Fruit fly (Drosophila melanogaster): ENCODE measurements around the gene Sil1.

Gene Sil1

DNA sequence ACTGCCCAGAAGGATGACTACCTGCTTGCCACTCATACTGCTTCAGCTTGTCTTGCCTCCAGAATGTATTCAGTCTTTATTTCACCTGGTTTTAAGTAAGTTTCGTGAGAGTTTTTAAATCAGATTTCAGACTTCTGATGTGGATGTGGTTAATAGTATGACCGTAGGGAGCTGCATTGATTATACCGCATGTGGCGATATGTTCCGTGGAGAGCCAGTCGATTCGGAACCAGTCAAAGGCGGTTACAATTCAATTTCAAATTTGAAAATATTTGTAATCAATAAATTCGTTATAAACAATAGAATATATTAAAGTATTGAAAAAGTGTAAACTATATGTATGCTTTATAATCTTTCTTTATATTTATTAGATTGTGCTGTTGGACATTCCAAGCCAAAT, at the start of gene Sil1:
TSS of gene Sil1 (minus strand) at position 168 of the 400 bp plus-strand sequence.
- TF ChIP-seq EcR (GFP tag; optimal IDR thresholded peaks at IDR 0.05): no peak
- TF ChIP-seq Dll (optimal IDR thresholded peaks at IDR 0.05): no peak
- TF ChIP-seq psq (optimal IDR thresholded peaks at IDR 0.05): no peak
- TF ChIP-seq CG8478 (optimal IDR thresholded peaks at IDR 0.05): no peak
- TF ChIP-seq usp (GFP tag; optimal IDR thresholded peaks at IDR 0.05): no peak
- no peak for TF ChIP-seq pan (optimal IDR thresholded peaks at IDR 0.05)

- no peak for TF ChIP-seq Dll (optimal IDR thresholded peaks at IDR 0.05)
- TF ChIP-seq EcR (GFP tag; optimal IDR thresholded peaks at IDR 0.05): no peak
- TF ChIP-seq psq (optimal IDR thresholded peaks at IDR 0.05): no peak
- no peak for TF ChIP-seq pan (optimal IDR thresholded peaks at IDR 0.05)
- no peak for TF ChIP-seq usp (GFP tag; optimal IDR thresholded peaks at IDR 0.05)
- TF ChIP-seq CG8478 (optimal IDR thresholded peaks at IDR 0.05): no peak
Measured at dm6 chr3R:25283209-25283670, 47.9 kb upstream of the Sil1 start, which contains the start of gene CG31300. Gene CG31300, plus strand, starts transcription at chr3R:25283620.

DNA sequence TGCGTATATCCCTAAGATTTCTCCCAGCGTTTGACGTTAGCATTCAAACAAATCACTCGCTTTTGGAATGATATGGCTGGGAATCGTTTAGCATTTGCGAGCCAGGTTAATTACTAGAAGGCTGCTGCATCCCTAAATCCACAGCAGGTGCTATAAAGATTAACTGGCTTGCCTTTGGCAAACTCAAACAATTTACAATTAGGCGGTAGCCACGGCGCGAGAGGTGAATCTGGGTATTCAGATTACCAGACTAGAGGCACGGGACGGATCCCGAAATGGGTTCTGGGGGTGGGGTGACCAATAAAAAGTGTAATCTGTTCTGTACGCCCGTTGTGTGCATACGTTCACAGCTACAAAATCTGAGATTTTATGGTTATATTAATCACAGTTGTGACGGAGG, 45.8 kb upstream of the Sil1 start, which contains the start of gene CG11892:
TSS of gene CG11892 (plus strand) at position 384 of the 400 bp plus-strand sequence.
- no peak for TF ChIP-seq CG8478 (optimal IDR thresholded peaks at IDR 0.05)
- no peak for TF ChIP-seq Dll (optimal IDR thresholded peaks at IDR 0.05)
- TF ChIP-seq usp (GFP tag; optimal IDR thresholded peaks at IDR 0.05): no peak
- TF ChIP-seq pan (optimal IDR thresholded peaks at IDR 0.05): no peak
- TF ChIP-seq EcR (GFP tag; optimal IDR thresholded peaks at IDR 0.05): no peak
- TF ChIP-seq psq (optimal IDR thresholded peaks at IDR 0.05): no peak

- TF ChIP-seq EcR (GFP tag; optimal IDR thresholded peaks at IDR 0.05) (no peak), CG8478 (optimal IDR thresholded peaks at IDR 0.05) (no peak), usp (GFP tag; optimal IDR thresholded peaks at IDR 0.05) (no peak), pan (optimal IDR thresholded peaks at IDR 0.05) (no peak), Dll (optimal IDR thresholded peaks at IDR 0.05) (no peak), psq (optimal IDR thresholded peaks at IDR 0.05) (no peak)
Measured at dm6 chr3R:25279796-25280350, 44.5 kb upstream of the Sil1 start, which contains the start of gene CG10514. Gene CG10514, minus strand, starts transcription at chr3R:25279846.

- TF ChIP-seq Dll (optimal IDR thresholded peaks at IDR 0.05) (no peak), psq (optimal IDR thresholded peaks at IDR 0.05) (no peak), EcR (GFP tag; optimal IDR thresholded peaks at IDR 0.05) (no peak), pan (optimal IDR thresholded peaks at IDR 0.05) (no peak)
Measured at dm6 chr3R:25277112-25277511, 41.8 kb upstream of the Sil1 start, which contains the start of gene CG10513. Gene CG10513, minus strand, starts transcription at chr3R:25277212.

DNA sequence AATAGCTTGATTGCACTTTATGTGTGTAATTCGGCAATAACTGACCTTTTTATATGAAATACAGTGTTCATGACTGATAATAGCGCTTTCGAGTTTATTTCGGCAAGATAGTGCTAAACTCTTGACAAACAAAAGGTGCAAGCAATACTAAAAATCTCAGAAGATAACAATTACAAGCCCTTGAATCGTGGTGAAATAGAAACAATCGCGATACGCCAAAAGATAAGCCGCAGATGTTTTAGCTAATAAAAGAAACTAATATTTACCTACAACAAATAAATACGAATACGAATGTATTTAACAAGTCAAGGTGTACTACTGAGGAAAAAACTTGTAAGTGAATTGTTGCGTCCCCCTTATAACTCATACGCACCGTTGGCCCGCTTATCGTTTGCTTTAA, 39.9 kb upstream of the Sil1 start:
- no peak for TF ChIP-seq CG8478 (optimal IDR thresholded peaks at IDR 0.05)
- TF ChIP-seq psq (optimal IDR thresholded peaks at IDR 0.05): no peak
- TF ChIP-seq EcR (GFP tag; optimal IDR thresholded peaks at IDR 0.05): no peak
- no peak for TF ChIP-seq Dll (optimal IDR thresholded peaks at IDR 0.05)
- no peak for TF ChIP-seq usp (GFP tag; optimal IDR thresholded peaks at IDR 0.05)
- TF ChIP-seq pan (optimal IDR thresholded peaks at IDR 0.05): no peak

- TF ChIP-seq psq (optimal IDR thresholded peaks at IDR 0.05) (no peak), CG8478 (optimal IDR thresholded peaks at IDR 0.05) (no peak), pan (optimal IDR thresholded peaks at IDR 0.05) (no peak), Dll (optimal IDR thresholded peaks at IDR 0.05) (no peak)
Measured at dm6 chr3R:25273537-25273936, 38.2 kb upstream of the Sil1 start, which contains the start of gene CG11878. Gene CG11878, plus strand, starts transcription at chr3R:25273837.

- TF ChIP-seq Dll (optimal IDR thresholded peaks at IDR 0.05) (no peak), psq (optimal IDR thresholded peaks at IDR 0.05) (no peak), usp (GFP tag; optimal IDR thresholded peaks at IDR 0.05) (no peak), CG8478 (optimal IDR thresholded peaks at IDR 0.05) (no peak), pan (optimal IDR thresholded peaks at IDR 0.05) (no peak), EcR (GFP tag; optimal IDR thresholded peaks at IDR 0.05) (no peak)
Measured at dm6 chr3R:25269909-25270308, 34.6 kb upstream of the Sil1 start, which contains the start of the genes CG11889 and CG11891. Gene CG11889, plus strand, starts transcription at chr3R:25270209. Gene CG11891, plus strand, starts transcription at chr3R:25270209.

DNA sequence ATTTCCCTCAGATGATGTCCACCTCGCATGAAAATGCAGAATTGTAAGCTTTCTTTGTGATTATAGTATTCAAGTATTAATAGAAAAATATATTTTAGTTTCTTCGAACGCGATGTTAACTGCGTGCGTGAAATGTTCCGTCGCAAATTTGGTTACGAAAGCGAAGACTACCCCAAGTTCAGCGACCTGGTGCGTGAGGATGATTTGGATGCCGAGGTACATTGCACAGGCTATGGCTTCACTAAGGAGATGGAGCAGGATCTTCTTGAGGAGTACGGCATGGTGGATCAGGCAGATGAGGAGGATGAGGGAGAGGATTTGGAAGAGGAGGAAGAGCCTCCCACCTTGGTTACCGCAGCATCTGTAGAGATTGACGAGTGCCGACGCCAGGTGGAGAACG, 31.4 kb upstream of the Sil1 start:
- no peak for TF ChIP-seq usp (GFP tag; optimal IDR thresholded peaks at IDR 0.05)
- no peak for TF ChIP-seq EcR (GFP tag; optimal IDR thresholded peaks at IDR 0.05)
- TF ChIP-seq CG8478 (optimal IDR thresholded peaks at IDR 0.05): no peak
- TF ChIP-seq Dll (optimal IDR thresholded peaks at IDR 0.05): no peak
- TF ChIP-seq psq (optimal IDR thresholded peaks at IDR 0.05): no peak
- no peak for TF ChIP-seq pan (optimal IDR thresholded peaks at IDR 0.05)

DNA sequence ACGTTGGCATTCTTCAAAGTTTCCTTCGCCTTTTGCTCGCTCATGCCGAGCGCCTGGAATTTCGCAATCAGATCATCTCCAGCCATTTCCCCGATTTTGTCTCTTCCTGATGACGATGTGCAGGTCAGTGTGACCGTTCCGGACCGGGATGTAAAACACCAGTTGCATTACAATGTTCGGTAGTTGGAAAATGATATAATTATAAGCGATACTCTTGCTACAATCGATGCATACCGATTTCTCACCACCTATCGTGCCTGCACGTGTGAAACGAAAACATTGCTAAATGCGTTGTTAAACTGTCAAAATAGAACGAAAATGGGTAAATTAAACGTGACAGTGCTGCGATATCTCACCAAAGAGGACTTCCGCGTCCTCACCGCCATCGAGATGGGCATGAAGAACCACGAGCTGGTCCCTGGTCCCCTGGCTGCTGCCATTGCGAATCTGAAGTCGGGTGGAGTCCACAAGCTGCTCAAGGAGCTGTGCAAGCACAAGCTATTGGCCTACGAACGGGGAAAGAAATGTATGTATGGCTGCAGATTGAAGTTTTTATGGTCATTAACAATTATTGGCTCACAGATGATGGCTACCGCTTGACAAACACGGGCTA, 30.4 kb upstream of the Sil1 start, which contains the start of the genes GlnRS and RIOK2:
TSS of gene GlnRS (minus strand) at position 133 of the 613 bp plus-strand sequence.
TSS of gene RIOK2 (plus strand) at position 256 of the 613 bp plus-strand sequence.
- TF ChIP-seq EcR (GFP tag; optimal IDR thresholded peaks at IDR 0.05) (no peak), psq (optimal IDR thresholded peaks at IDR 0.05) (no peak), CG8478 (optimal IDR thresholded peaks at IDR 0.05) (no peak), pan (optimal IDR thresholded peaks at IDR 0.05) (no peak), Dll (optimal IDR thresholded peaks at IDR 0.05) (no peak), usp (GFP tag; optimal IDR thresholded peaks at IDR 0.05) (no peak)

DNA sequence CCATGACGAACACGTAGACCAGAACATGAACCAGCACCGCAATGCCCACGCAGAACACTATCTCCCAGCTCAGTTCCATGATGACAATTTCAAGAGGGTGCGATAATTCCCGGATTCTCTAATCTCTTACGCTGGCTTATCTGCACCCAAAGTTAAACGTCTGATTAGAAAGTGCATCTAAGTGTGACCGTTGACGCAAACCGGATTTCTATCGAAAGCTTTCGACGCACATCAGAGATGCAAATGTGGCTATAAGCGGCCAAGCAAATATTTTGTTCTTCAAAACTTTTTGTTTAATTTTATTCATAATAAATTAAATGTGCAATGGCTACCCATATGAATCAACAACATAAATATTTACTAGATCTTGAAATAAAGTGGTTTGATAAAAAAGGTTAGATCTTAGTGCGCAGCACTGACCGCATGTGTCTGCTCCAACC, 27.0 kb upstream of the Sil1 start, which contains the start of the genes Kdsr and CG11858:
TSS of gene Kdsr (minus strand) at position 177 of the 440 bp plus-strand sequence.
TSS of gene CG11858 (plus strand) at position 420 of the 440 bp plus-strand sequence.
- TF ChIP-seq EcR (GFP tag; optimal IDR thresholded peaks at IDR 0.05) (no peak), psq (optimal IDR thresholded peaks at IDR 0.05) (no peak), usp (GFP tag; optimal IDR thresholded peaks at IDR 0.05) (no peak), Dll (optimal IDR thresholded peaks at IDR 0.05) (no peak), pan (optimal IDR thresholded peaks at IDR 0.05) (no peak), CG8478 (optimal IDR thresholded peaks at IDR 0.05) (no peak)

dm6 chr3R:25260670-25261069, 25.3 kb upstream of the Sil1 start:
- TF ChIP-seq usp (GFP tag; optimal IDR thresholded peaks at IDR 0.05) (no peak), EcR (GFP tag; optimal IDR thresholded peaks at IDR 0.05) (no peak), Dll (optimal IDR thresholded peaks at IDR 0.05) (no peak), psq (optimal IDR thresholded peaks at IDR 0.05) (no peak), pan (optimal IDR thresholded peaks at IDR 0.05) (no peak), CG8478 (optimal IDR thresholded peaks at IDR 0.05) (no peak)

Measured in whole organism.